Worm (Caenorhabditis elegans) whole organism, L1 larva: Measurements from ENCODE around the gene C29G2.3.
A peak's percentile ranks its signal among the peaks of the same experiment; 100 is the strongest.

Source experiments
- C16A3.4 ChIP-seq: fragments of 150-350 bp; optimal IDR thresholded peaks from 2 replicates; lab custom pipeline; 2014; ENCODE audit warnings: missing biosample characterization, missing genetic modification characterization
- F16B12.6 ChIP-seq: fragments of 150-350 bp; optimal IDR thresholded peaks from 2 replicates; lab custom pipeline; 2014; ENCODE audit warnings: missing biosample characterization, missing genetic modification characterization
- alr-1 ChIP-seq: fragments of 200-800 bp; sonication (Bioruptor generic); optimal IDR thresholded peaks from 2 replicates; lab custom pipeline; 2018; ENCODE audit warnings: borderline replicate concordance, mild to moderate bottlenecking, missing genetic modification characterization, missing compliant biosample characterization
- ceh-90 ChIP-seq: sonication (generic microtip); optimal IDR thresholded peaks from 2 replicates; lab custom pipeline; 2016; ENCODE audit warnings: missing genetic modification characterization, missing compliant biosample characterization
- dpl-1 ChIP-seq, 3 experiments: fragments of 150-350 bp in 2 of 3; sonication (generic microtip) in 1 of 3; optimal IDR thresholded peaks; 2 replicates each; lab custom pipeline; 2014 to 2017; ENCODE audit warnings: missing biosample characterization in 3 of 3, missing genetic modification characterization in 3 of 3, missing genetic modification reagents in 3 of 3
- efl-1 ChIP-seq, 4 experiments: fragments of 150-350 bp; optimal IDR thresholded peaks in 3 of 4; peaks in 1 of 4; 1 replicate in 1 of 4; 2 replicates in 3 of 4; lab custom pipeline; 2014; ENCODE audit warnings: missing biosample characterization in 2 of 4, missing genetic modification characterization in 2 of 4, missing genetic modification reagents in 2 of 4
- egl-13 ChIP-seq: sonication (generic microtip); optimal IDR thresholded peaks from 2 replicates; lab custom pipeline; 2016; ENCODE audit warnings: missing genotype, missing genetic modification reagents, missing genetic modification characterization, missing compliant biosample characterization
- egl-27 ChIP-seq, 2 experiments: fragments of 150-350 bp in 1 of 2; sonication (generic microtip); optimal IDR thresholded peaks; 3 replicates each; lab custom pipeline; 2017 to 2018; ENCODE audit warnings: missing biosample characterization in 2 of 2, missing genetic modification characterization in 2 of 2, missing genetic modification reagents in 2 of 2
- elt-2 ChIP-seq: sonication (generic microtip); optimal IDR thresholded peaks from 2 replicates; lab custom pipeline; 2016; ENCODE audit warnings: missing genetic modification characterization, mild to moderate bottlenecking, inconsistent platforms, missing compliant biosample characterization, missing genetic modification reagents
- elt-3 ChIP-seq, 6 experiments: fragments of 150-350 bp in 1 of 6; sonication (generic microtip); optimal IDR thresholded peaks; 2 replicates each; lab custom pipeline; 2017 to 2018; ENCODE audit warnings: missing biosample characterization in 6 of 6, missing genetic modification characterization in 6 of 6, inconsistent platforms in 1 of 6
- fkh-10 ChIP-seq: sonication (generic microtip); optimal IDR thresholded peaks from 2 replicates; lab custom pipeline; 2017; ENCODE audit warnings: missing biosample characterization, missing genetic modification reagents, missing genetic modification characterization
- grh-1 ChIP-seq: fragments of 200-800 bp; sonication (Bioruptor generic); IDR thresholded peaks from 2 replicates; pipeline ENCODE4 v1.3.6; 2022; ENCODE audit warnings: missing genetic modification reagents, missing genetic modification characterization, missing compliant biosample characterization
- hlh-17 ChIP-seq: fragments of 200-800 bp; sonication (Bioruptor generic); optimal IDR thresholded peaks from 2 replicates; lab custom pipeline; 2018; ENCODE audit warnings: missing genetic modification characterization, mild to moderate bottlenecking, missing compliant biosample characterization, moderate library complexity, borderline replicate concordance
- hlh-4 ChIP-seq: sonication (generic microtip); optimal IDR thresholded peaks from 2 replicates; lab custom pipeline; 2016; ENCODE audit warnings: mild to moderate bottlenecking, missing genetic modification characterization, missing compliant biosample characterization
- isw-1 ChIP-seq: fragments of 200-800 bp; sonication (Bioruptor generic); IDR thresholded peaks from 2 replicates; pipeline ENCODE4 v1.3.6; 2022; ENCODE audit warnings: missing genetic modification characterization, missing compliant biosample characterization
- lin-35 ChIP-seq, 2 experiments: fragments of 150-350 bp; optimal IDR thresholded peaks; 2 replicates each; lab custom pipeline; 2014; ENCODE audit warnings: missing biosample characterization in 2 of 2, missing genetic modification characterization in 2 of 2, missing genetic modification reagents in 2 of 2
- lin-39 ChIP-seq: fragments of 150-350 bp; optimal IDR thresholded peaks from 2 replicates; lab custom pipeline; 2014; ENCODE audit warnings: missing biosample characterization, missing genetic modification reagents, missing genetic modification characterization
- nhr-12 ChIP-seq: sonication (generic microtip); optimal IDR thresholded peaks from 2 replicates; lab custom pipeline; 2017; ENCODE audit warnings: missing biosample characterization, missing genetic modification characterization
- nhr-71 ChIP-seq: sonication (generic microtip); optimal IDR thresholded peaks from 2 replicates; lab custom pipeline; 2016; ENCODE audit warnings: mild to moderate bottlenecking, missing genetic modification characterization, moderate library complexity, missing compliant biosample characterization
- nhr-77 ChIP-seq: fragments of 150-350 bp; optimal IDR thresholded peaks from 2 replicates; lab custom pipeline; 2014; ENCODE audit warnings: missing biosample characterization, missing genetic modification characterization
- pag-3 ChIP-seq: sonication (generic microtip); optimal IDR thresholded peaks from 2 replicates; lab custom pipeline; 2017; ENCODE audit warnings: missing genetic modification characterization, mild to moderate bottlenecking, missing compliant biosample characterization, antibody characterized with exemption, borderline replicate concordance; ENCODE audit not compliant: insufficient read depth
- pqm-1 ChIP-seq: sonication (generic microtip); optimal IDR thresholded peaks from 3 replicates; lab custom pipeline; 2017; ENCODE audit warnings: missing biosample characterization, missing genetic modification characterization
- rnt-1 ChIP-seq: sonication (generic microtip); optimal IDR thresholded peaks from 2 replicates; lab custom pipeline; 2016; ENCODE audit warnings: mild to moderate bottlenecking, missing genetic modification characterization, moderate library complexity, missing compliant biosample characterization
- skn-1 ChIP-seq: fragments of 150-350 bp; optimal IDR thresholded peaks from 2 replicates; lab custom pipeline; 2014; ENCODE audit warnings: missing biosample characterization, missing genetic modification characterization
- tlp-1 ChIP-seq: fragments of 150-350 bp; optimal IDR thresholded peaks from 2 replicates; lab custom pipeline; 2014; ENCODE audit warnings: missing biosample characterization, missing genetic modification characterization
- unc-30 ChIP-seq: sonication (generic microtip); optimal IDR thresholded peaks from 2 replicates; lab custom pipeline; 2017; ENCODE audit warnings: missing biosample characterization, missing genetic modification characterization
- unc-86 ChIP-seq: sonication (generic microtip); optimal IDR thresholded peaks from 2 replicates; lab custom pipeline; 2016; ENCODE audit warnings: missing genetic modification characterization, missing compliant biosample characterization
- vab-15 ChIP-seq: sonication (generic microtip); optimal IDR thresholded peaks from 2 replicates; lab custom pipeline; 2017; ENCODE audit warnings: missing genotype, mild to moderate bottlenecking, missing genetic modification characterization, missing compliant biosample characterization
- ztf-11 ChIP-seq, 2 experiments: sonication (generic microtip); optimal IDR thresholded peaks; 2 replicates each; lab custom pipeline; 2016 to 2017; ENCODE audit warnings: missing genetic modification characterization in 2 of 2, missing biosample characterization in 1 of 2, missing compliant biosample characterization in 1 of 2
- ztf-4 ChIP-seq: fragments of 150-350 bp; optimal IDR thresholded peaks from 2 replicates; lab custom pipeline; 2014; ENCODE audit warnings: missing biosample characterization, missing genetic modification characterization

Gene C29G2.3

ce11 chrV:2577603-2578002 lies 3.1 kb upstream of the C29G2.3 start, which contains the start of gene srt-4 (continued):
- no peak for TF ChIP-seq F16B12.6 (tag; lab: Kevin White, UChicago)

ce11 chrV:2585727-2586126 lies 5.0 kb downstream of the C29G2.3 start, which contains the start of gene C29G2.6:
Gene C29G2.6, minus strand, starts transcription at chrV:2585908.
- TF ChIP-seq elt-2 (tag; lab: Kevin White, UChicago): peak; percentile 54
- no peak for TF ChIP-seq efl-1 (optimal IDR thresholded peaks at IDR 0.05; lab: Kevin White, UChicago)
- TF ChIP-seq efl-1 (GFP tag; optimal IDR thresholded peaks at IDR 0.05 in 1 of 2; lab: Kevin White, UChicago): no peak

ce11 chrV:2589834-2590233 lies 9.1 kb downstream of the C29G2.3 start:
- TF ChIP-seq C16A3.4 (tag; lab: Kevin White, UChicago): no peak
- TF ChIP-seq ztf-4 (tag; lab: Kevin White, UChicago): no peak
- TF ChIP-seq hlh-4 (tag; lab: Kevin White, UChicago): no peak
- no peak for TF ChIP-seq pag-3 (tag; lab: Kevin White, UChicago)
- TF ChIP-seq lin-39 (tag; lab: Kevin White, UChicago): no peak
- no peak for TF ChIP-seq grh-1 (GFP tag; lab: Robert Waterston, UW)
- no peak for TF ChIP-seq dpl-1 (GFP tag; optimal IDR thresholded peaks at IDR 0.05; lab: Kevin White, UChicago)
- TF ChIP-seq hlh-17 (GFP tag; lab: Kevin White, UChicago): no peak
- TF ChIP-seq egl-27 (tag; optimal IDR thresholded peaks at IDR 0.05; lab: Kevin White, UChicago): no peak
- TF ChIP-seq elt-3 (tag; optimal IDR thresholded peaks at IDR 0.05; lab: Kevin White, UChicago): no peak
- TF ChIP-seq tlp-1 (tag; lab: Kevin White, UChicago): no peak
- no peak for TF ChIP-seq pqm-1 (tag; lab: Kevin White, UChicago)
- no peak for TF ChIP-seq ceh-90 (tag; lab: Kevin White, UChicago)

- TF ChIP-seq lin-35 (GFP tag; optimal IDR thresholded peaks at IDR 0.05; lab: Kevin White, UChicago): no peak
- TF ChIP-seq elt-2 (tag; lab: Kevin White, UChicago): peak; percentile 27
- no peak for TF ChIP-seq efl-1 (optimal IDR thresholded peaks at IDR 0.05; lab: Kevin White, UChicago)
- TF ChIP-seq efl-1 (GFP tag; optimal IDR thresholded peaks at IDR 0.05 in 1 of 2; lab: Kevin White, UChicago): peak in 1 of 2 experiments; percentile 85
Measured at ce11 chrV:2592173-2592676, 11.5 kb downstream of the C29G2.3 start, which contains the start of gene irg-3. Gene irg-3, plus strand, starts transcription at chrV:2592591.

ce11 chrV:2595720-2596119 lies 15.0 kb downstream of the C29G2.3 start:
- no peak for TF ChIP-seq nhr-71 (tag; lab: Kevin White, UChicago)
- TF ChIP-seq egl-13 (tag; lab: Kevin White, UChicago): no peak
- TF ChIP-seq lin-35 (GFP tag; optimal IDR thresholded peaks at IDR 0.05; lab: Kevin White, UChicago): no peak
- TF ChIP-seq isw-1 (GFP tag; lab: Robert Waterston, UW): no peak
- TF ChIP-seq ztf-4 (tag; lab: Kevin White, UChicago): no peak
- no peak for TF ChIP-seq nhr-77 (tag; lab: Kevin White, UChicago)
- TF ChIP-seq rnt-1 (tag; lab: Kevin White, UChicago): no peak
- TF ChIP-seq ztf-11 (tag; optimal IDR thresholded peaks at IDR 0.05; lab: Kevin White, UChicago): no peak
- TF ChIP-seq unc-30 (tag; lab: Kevin White, UChicago): no peak
- TF ChIP-seq nhr-12: no peak
- TF ChIP-seq skn-1 (tag; lab: Kevin White, UChicago): no peak
- no peak for TF ChIP-seq pqm-1 (tag; lab: Kevin White, UChicago)
- no peak for TF ChIP-seq vab-15 (tag; lab: Kevin White, UChicago)
- no peak for TF ChIP-seq dpl-1 (GFP tag; optimal IDR thresholded peaks at IDR 0.05; lab: Kevin White, UChicago)
- no peak for TF ChIP-seq fkh-10
- TF ChIP-seq unc-86: no peak
- no peak for TF ChIP-seq alr-1 (tag; lab: Kevin White, UChicago)
